Fruit fly (Drosophila melanogaster) whole organism, embryonic: ENCODE measurements around the gene Dic61B.

Experiments used
- BtbVII ChIP-seq: fragments of 200-800 bp; sonication (Bioruptor generic); optimal IDR thresholded peaks from 3 replicates; lab custom pipeline; 2017; ENCODE audit warnings: missing biosample characterization, mild to moderate bottlenecking, missing genetic modification characterization
- Bteb2 ChIP-seq: fragments of 200-800 bp; sonication (Bioruptor generic); optimal IDR thresholded peaks from 2 replicates; lab custom pipeline; 2016; ENCODE audit warnings: missing biosample characterization, missing genetic modification characterization
- CG11398 ChIP-seq: fragments of 200-800 bp; sonication (Bioruptor generic); optimal IDR thresholded peaks from 2 replicates; lab custom pipeline; 2016; ENCODE audit warnings: missing biosample characterization, missing genetic modification characterization
- CG11723 ChIP-seq: fragments of 200-800 bp; sonication (Bioruptor generic); optimal IDR thresholded peaks from 2 replicates; lab custom pipeline; 2017; ENCODE audit warnings: missing biosample characterization, mild to moderate bottlenecking, missing genetic modification characterization
- CG16779 ChIP-seq: fragments of 200-800 bp; sonication (Bioruptor generic); IDR thresholded peaks from 2 replicates; pipeline ENCODE4 v1.3.6; 2022; ENCODE audit warnings: missing biosample characterization, missing genetic modification characterization
- CG17612 ChIP-seq: fragments of 200-800 bp; sonication (Bioruptor generic); IDR thresholded peaks from 2 replicates; pipeline ENCODE4 v1.3.6; 2022; ENCODE audit warnings: missing biosample characterization, missing genetic modification characterization
- CG1792 ChIP-seq: fragments of 200-800 bp; sonication (Bioruptor generic); optimal IDR thresholded peaks from 2 replicates; lab custom pipeline; 2016; ENCODE audit warnings: missing biosample characterization, missing genetic modification characterization
- CG18262 ChIP-seq: fragments of 200-800 bp; optimal IDR thresholded peaks from 3 replicates; lab custom pipeline; 2019; ENCODE audit warnings: missing biosample characterization, mild to moderate bottlenecking, missing genetic modification characterization, moderate library complexity
- CG3407 ChIP-seq: fragments of 200-800 bp; sonication (Bioruptor generic); optimal IDR thresholded peaks from 2 replicates; lab custom pipeline; 2018; ENCODE audit warnings: missing biosample characterization, mild to moderate bottlenecking, missing genetic modification characterization
- CG3847 ChIP-seq: fragments of 200-800 bp; sonication (Bioruptor generic); IDR thresholded peaks from 2 replicates; pipeline ENCODE4 v1.3.6; 2022; ENCODE audit warnings: missing biosample characterization, missing genetic modification characterization
- CG4424 ChIP-seq: fragments of 200-800 bp; sonication (Bioruptor generic); optimal IDR thresholded peaks from 3 replicates; lab custom pipeline; 2016; ENCODE audit warnings: missing biosample characterization, missing genetic modification characterization
- CG4820 ChIP-seq: fragments of 200-800 bp; sonication (Bioruptor generic); optimal IDR thresholded peaks from 3 replicates; lab custom pipeline; 2016; ENCODE audit warnings: missing biosample characterization, missing genetic modification characterization
- CG6254 ChIP-seq: fragments of 200-800 bp; sonication (Bioruptor generic); optimal IDR thresholded peaks from 3 replicates; lab custom pipeline; 2017; ENCODE audit warnings: mild to moderate bottlenecking, missing biosample characterization, missing genetic modification reagents, missing genetic modification characterization
- CG6791 ChIP-seq: fragments of 200-800 bp; sonication (Bioruptor generic); IDR thresholded peaks from 3 replicates; pipeline ENCODE4 v1.3.6; 2022; ENCODE audit warnings: missing biosample characterization, missing genetic modification characterization; ENCODE audit not compliant: partially characterized antibody
- CG7372 ChIP-seq: fragments of 200-800 bp; sonication (Bioruptor generic); IDR thresholded peaks from 2 replicates; pipeline ENCODE4 v1.3.6; 2022; ENCODE audit warnings: missing biosample characterization, missing genetic modification characterization
- CG8924 ChIP-seq: fragments of 200-800 bp; optimal IDR thresholded peaks from 3 replicates; lab custom pipeline; 2019; ENCODE audit warnings: missing biosample characterization, mild to moderate bottlenecking, missing genetic modification characterization, moderate library complexity
- CG9437 ChIP-seq: fragments of 200-800 bp; sonication (Bioruptor generic); optimal IDR thresholded peaks from 2 replicates; lab custom pipeline; 2018; ENCODE audit warnings: missing biosample characterization, mild to moderate bottlenecking, missing genetic modification characterization
- CG9727 ChIP-seq: fragments of 200-800 bp; sonication (Bioruptor generic); optimal IDR thresholded peaks from 3 replicates; lab custom pipeline; 2017; ENCODE audit warnings: missing biosample characterization, mild to moderate bottlenecking, missing genetic modification characterization
- CG9876 ChIP-seq: fragments of 200-800 bp; sonication (Bioruptor generic); optimal IDR thresholded peaks from 2 replicates; lab custom pipeline; 2016; ENCODE audit warnings: missing biosample characterization, missing genetic modification characterization
- CTCF ChIP-seq: fragments of 200-800 bp; sonication (Bioruptor generic); optimal IDR thresholded peaks from 2 replicates; lab custom pipeline; 2017; ENCODE audit warnings: missing biosample characterization, mild to moderate bottlenecking, missing genetic modification characterization, moderate library complexity
- Doc2 ChIP-seq: fragments of 200-800 bp; sonication (Bioruptor generic); IDR thresholded peaks from 2 replicates; pipeline ENCODE4 v1.3.6; 2022; ENCODE audit warnings: missing biosample characterization, missing genetic modification characterization
- Doc3 ChIP-seq: fragments of 200-800 bp; sonication (Bioruptor generic); IDR thresholded peaks from 3 replicates; pipeline ENCODE4 v1.3.6; 2022; ENCODE audit warnings: missing biosample characterization, missing genetic modification characterization; ENCODE audit not compliant: partially characterized antibody
- Hand ChIP-seq: fragments of 200-800 bp; sonication (Bioruptor generic); optimal IDR thresholded peaks from 2 replicates; lab custom pipeline; 2017; ENCODE audit warnings: mild to moderate bottlenecking, missing biosample characterization, missing genetic modification reagents, missing genetic modification characterization
- HmgD ChIP-seq: fragments of 200-800 bp; sonication (Bioruptor generic); optimal IDR thresholded peaks from 3 replicates; lab custom pipeline; 2016; ENCODE audit warnings: missing biosample characterization, missing genetic modification characterization
- Lim3 ChIP-seq: fragments of 200-800 bp; sonication (Bioruptor generic); IDR thresholded peaks from 2 replicates; pipeline ENCODE4 v1.3.6; 2022; ENCODE audit warnings: missing biosample characterization, missing genetic modification characterization
- NfI ChIP-seq: fragments of 200-800 bp; sonication (Bioruptor generic); optimal IDR thresholded peaks from 3 replicates; lab custom pipeline; 2018; ENCODE audit warnings: missing biosample characterization, mild to moderate bottlenecking, missing genetic modification characterization, moderate library complexity
- Opbp ChIP-seq: fragments of 200-800 bp; sonication (Bioruptor generic); IDR thresholded peaks from 3 replicates; pipeline ENCODE4 v1.3.6; 2022; ENCODE audit warnings: missing biosample characterization, missing genetic modification characterization; ENCODE audit not compliant: partially characterized antibody
- Pdp1 ChIP-seq, 2 experiments: fragments of 200-800 bp; sonication (Bioruptor generic); optimal IDR thresholded peaks; 3 replicates each; lab custom pipeline; 2016; ENCODE audit warnings: missing biosample characterization in 2 of 2, missing genetic modification characterization in 2 of 2, mild to moderate bottlenecking in 1 of 2, moderate library complexity in 1 of 2
- TFAM ChIP-seq: fragments of 200-800 bp; sonication (Bioruptor generic); optimal IDR thresholded peaks from 2 replicates; lab custom pipeline; 2017; ENCODE audit warnings: missing biosample characterization, missing genetic modification characterization, inconsistent platforms
- abd-A ChIP-seq: fragments of 200-800 bp; sonication (Bioruptor generic); optimal IDR thresholded peaks from 3 replicates; lab custom pipeline; 2019; ENCODE audit warnings: missing biosample characterization, mild to moderate bottlenecking, missing genetic modification characterization, moderate library complexity
- aop ChIP-seq: fragments of 200-800 bp; sonication (Bioruptor generic); IDR thresholded peaks from 2 replicates; pipeline ENCODE4 v1.3.6; 2022; ENCODE audit warnings: missing biosample characterization, missing genetic modification characterization
- ase ChIP-seq: fragments of 200-800 bp; sonication (Bioruptor generic); IDR thresholded peaks from 3 replicates; pipeline ENCODE4 v1.3.6; 2022; ENCODE audit warnings: missing biosample characterization, missing genetic modification characterization
- bsh ChIP-seq, 2 experiments: fragments of 200-800 bp; sonication (Bioruptor generic); optimal IDR thresholded peaks; 2 replicates each; lab custom pipeline; 2017 to 2018; ENCODE audit warnings: mild to moderate bottlenecking in 2 of 2, missing biosample characterization in 2 of 2, missing genetic modification characterization in 2 of 2, moderate library complexity in 1 of 2
- chif ChIP-seq, 2 experiments: fragments of 200-800 bp; sonication (Bioruptor generic); optimal IDR thresholded peaks; 3 replicates each; lab custom pipeline; 2016; ENCODE audit warnings: missing biosample characterization in 2 of 2, missing genetic modification characterization in 2 of 2
- cwo ChIP-seq: fragments of 200-800 bp; sonication (Bioruptor generic); optimal IDR thresholded peaks from 3 replicates; lab custom pipeline; 2017; ENCODE audit warnings: missing biosample characterization, missing genetic modification characterization, mild to moderate bottlenecking, moderate library complexity, missing genetic modification reagents
- da ChIP-seq: fragments of 200-800 bp; sonication (Bioruptor generic); optimal IDR thresholded peaks from 2 replicates; lab custom pipeline; 2016; ENCODE audit warnings: missing biosample characterization, missing genetic modification characterization
- eve ChIP-seq, 2 experiments: fragments of >200 bp; optimal IDR thresholded peaks; 2 replicates each; lab custom pipeline; 2017; ENCODE audit warnings: missing biosample characterization in 2 of 2, missing genetic modification characterization in 2 of 2
- gce ChIP-seq: fragments of 200-800 bp; sonication (Bioruptor generic); IDR thresholded peaks from 3 replicates; pipeline ENCODE4 v1.3.6; 2022; ENCODE audit warnings: missing biosample characterization, missing genetic modification characterization
- gem ChIP-seq: fragments of 200-800 bp; sonication (Bioruptor generic); optimal IDR thresholded peaks from 2 replicates; lab custom pipeline; 2019; ENCODE audit warnings: missing biosample characterization, mild to moderate bottlenecking, missing genetic modification characterization, moderate library complexity
- nau ChIP-seq: fragments of 200-800 bp; sonication (Bioruptor generic); optimal IDR thresholded peaks from 3 replicates; lab custom pipeline; 2017; ENCODE audit warnings: missing biosample characterization, mild to moderate bottlenecking, missing genetic modification characterization, missing genetic modification reagents
- otp ChIP-seq: fragments of 200-800 bp; sonication (Bioruptor generic); IDR thresholded peaks from 3 replicates; pipeline ENCODE4, ENCODE4 v1.3.6; 2022; ENCODE audit warnings: missing biosample characterization, missing genetic modification characterization
- p53 ChIP-seq: fragments of 200-800 bp; sonication (Bioruptor generic); optimal IDR thresholded peaks from 2 replicates; lab custom pipeline; 2016; ENCODE audit warnings: missing biosample characterization, missing genetic modification characterization
- psq ChIP-seq: fragments of 200-800 bp; sonication (Bioruptor generic); optimal IDR thresholded peaks from 2 replicates; lab custom pipeline; 2017; ENCODE audit warnings: missing biosample characterization, missing genetic modification characterization
- sim ChIP-seq: fragments of 200-800 bp; sonication (Bioruptor generic); IDR thresholded peaks from 2 replicates; pipeline ENCODE4 v1.3.6; 2022; ENCODE audit warnings: missing biosample characterization, missing genetic modification characterization
- sob ChIP-seq: fragments of 200-800 bp; sonication (Bioruptor generic); IDR thresholded peaks from 2 replicates; pipeline ENCODE4 v1.3.6; 2022; ENCODE audit warnings: missing biosample characterization, missing genetic modification characterization
- stc ChIP-seq: fragments of 200-800 bp; sonication (Bioruptor generic); IDR thresholded peaks from 2 replicates; pipeline ENCODE4 v1.3.6; 2022; ENCODE audit warnings: missing biosample characterization, missing genetic modification characterization
- tna ChIP-seq: fragments of 200-800 bp; sonication (Bioruptor generic); IDR thresholded peaks from 2 replicates; pipeline ENCODE4 v1.3.6; 2022; ENCODE audit warnings: missing biosample characterization, missing genetic modification characterization; ENCODE audit not compliant: partially characterized antibody
- toy ChIP-seq: fragments of 200-800 bp; sonication (Bioruptor generic); IDR thresholded peaks from 2 replicates; pipeline ENCODE4 v1.3.6; 2022; ENCODE audit warnings: missing biosample characterization, missing genetic modification characterization
- ttk ChIP-seq: fragments of 200-800 bp; sonication (Bioruptor generic); IDR thresholded peaks from 2 replicates; pipeline ENCODE4 v2.1.2; 2022; ENCODE audit warnings: missing biosample characterization, missing genetic modification characterization
- wdn ChIP-seq: fragments of 200-800 bp; sonication (Bioruptor generic); IDR thresholded peaks from 2 replicates; pipeline ENCODE4 v1.3.6; 2022; ENCODE audit warnings: missing biosample characterization, missing genetic modification characterization
- zen ChIP-seq: fragments of 200-800 bp; sonication (Bioruptor generic); optimal IDR thresholded peaks from 3 replicates; lab custom pipeline; 2018; ENCODE audit warnings: missing biosample characterization, mild to moderate bottlenecking, missing genetic modification characterization, moderate library complexity

The Dic61B gene

dm6 chr3L:129311-129816 lies 23.0 kb downstream of the Dic61B start, which contains the start of gene Pdk1 (continued):
- TF ChIP-seq CG3407 (GFP tag; lab: Kevin White, UChicago) (no peak), gce (GFP tag; lab: Robert Waterston, UW) (peak; percentile 42; the same call in 1 of the 3 replicates), CG9876 (GFP tag; lab: Kevin White, UChicago) (no peak), CG3847 (no peak), CG7372 (no peak), abd-A (tag; lab: Kevin White, UChicago) (peak; percentile 88), p53 (GFP tag; lab: Kevin White, UChicago) (no peak), Doc3 (GFP tag; lab: Robert Waterston, UW) (no peak), eve (GFP tag; optimal IDR thresholded peaks at IDR 0.05; lab: Kevin White, UChicago) (peak in 1 of 2 experiments; percentile 76), gem (tag; lab: Kevin White, UChicago) (no peak), Hand (GFP tag; lab: Kevin White, UChicago) (no peak), NfI (GFP tag; lab: Kevin White, UChicago) (peak; percentile 1), CG9727 (no peak), Lim3 (GFP tag; lab: Robert Waterston, UW) (no peak), CG16779 (GFP tag; lab: Robert Waterston, UW) (no peak), psq (GFP tag; lab: Kevin White, UChicago) (peak; percentile 91), BtbVII (peak; percentile 28), CG8924 (tag; lab: Kevin White, UChicago) (peak; percentile 5), otp (GFP tag; lab: Robert Waterston, UW) (peak; percentile 10; the same call in 1 of the 3 replicates), CG18262 (tag; lab: Kevin White, UChicago) (no peak), CG6254 (GFP tag; lab: Kevin White, UChicago) (no peak), tna (peak; percentile 13; the same call in 1 of the 2 replicates), nau (GFP tag; lab: Kevin White, UChicago) (peak; percentile 6), sob (GFP tag; lab: Robert Waterston, UW) (0 out of 2 replicates have a peak, but pooled peaks have one; percentile 29), CG4424 (GFP tag; lab: Kevin White, UChicago) (no peak), CG6791 (GFP tag; lab: Robert Waterston, UW) (peak; percentile 62; the same call in 1 of the 3 replicates), Bteb2 (GFP tag; lab: Kevin White, UChicago) (no peak), CG11723 (GFP tag; lab: Kevin White, UChicago) (no peak), Doc2 (GFP tag; lab: Robert Waterston, UW) (no peak), CG4820 (no peak), cwo (GFP tag; lab: Kevin White, UChicago) (peak; percentile 8), CG11398 (GFP tag; lab: Kevin White, UChicago) (peak; percentile 38), sim (GFP tag; lab: Robert Waterston, UW) (no peak), chif (GFP tag; optimal IDR thresholded peaks at IDR 0.05; lab: Kevin White, UChicago) (no peak), CG9437 (no peak), Pdp1 (GFP tag; optimal IDR thresholded peaks at IDR 0.05; lab: Kevin White, UChicago) (peak in 1 of 2 experiments; percentile 67), aop (GFP tag; lab: Robert Waterston, UW) (peak; percentile 31; the same call in 1 of the 2 replicates), CTCF (GFP tag; lab: Kevin White, UChicago) (no peak), CG1792 (GFP tag; lab: Kevin White, UChicago) (peak; percentile 2), HmgD (no peak), wdn (GFP tag; lab: Robert Waterston, UW) (no peak), TFAM (GFP tag; lab: Kevin White, UChicago) (no peak), da (no peak), toy (GFP tag; lab: Robert Waterston, UW) (no peak), CG17612 (GFP tag; lab: Robert Waterston, UW) (no peak), stc (peak; percentile 41; the same call in 1 of the 2 replicates), ttk (GFP tag; lab: Robert Waterston, UW) (no peak), ase (GFP tag; lab: Robert Waterston, UW) (no peak), zen (tag; lab: Kevin White, UChicago) (no peak), Opbp (GFP tag; lab: Robert Waterston, UW) (peak; percentile 33; the same call in 1 of the 3 replicates), bsh (GFP tag; optimal IDR thresholded peaks at IDR 0.05; lab: Kevin White, UChicago) (no peak)
